Worm (Caenorhabditis elegans) whole organism, L1 larva: ENCODE results near the gene nspb-9.

Experiments
- C16A3.4 ChIP-seq: fragments of 150-350 bp; optimal IDR thresholded peaks from 2 replicates; lab custom pipeline; 2014; ENCODE audit warnings: missing biosample characterization, missing genetic modification characterization
- F16B12.6 ChIP-seq: fragments of 150-350 bp; optimal IDR thresholded peaks from 2 replicates; lab custom pipeline; 2014; ENCODE audit warnings: missing biosample characterization, missing genetic modification characterization
- aha-1 ChIP-seq: fragments of 150-350 bp; optimal IDR thresholded peaks from 2 replicates; lab custom pipeline; 2014; ENCODE audit warnings: missing biosample characterization, missing genetic modification characterization
- alr-1 ChIP-seq: fragments of 200-800 bp; sonication (Bioruptor generic); optimal IDR thresholded peaks from 2 replicates; lab custom pipeline; 2018; ENCODE audit warnings: borderline replicate concordance, mild to moderate bottlenecking, missing genetic modification characterization, missing compliant biosample characterization
- ama-1 ChIP-seq: fragments of 150-350 bp; optimal IDR thresholded peaks from 2 replicates; lab custom pipeline; 2014
- ceh-63 ChIP-seq: fragments of 200-800 bp; sonication (Bioruptor generic); optimal IDR thresholded peaks from 2 replicates; lab custom pipeline; 2018; ENCODE audit warnings: mild to moderate bottlenecking, missing genetic modification characterization, missing compliant biosample characterization
- ceh-82 ChIP-seq, 3 experiments: fragments of 150-350 bp in 1 of 3; sonication (generic microtip) in 2 of 3; optimal IDR thresholded peaks; 2 replicates each; lab custom pipeline; 2014 to 2017; ENCODE audit warnings: missing biosample characterization in 3 of 3, missing genetic modification characterization in 3 of 3
- ceh-90 ChIP-seq: sonication (generic microtip); optimal IDR thresholded peaks from 2 replicates; lab custom pipeline; 2016; ENCODE audit warnings: missing genetic modification characterization, missing compliant biosample characterization
- dpl-1 ChIP-seq, 3 experiments: fragments of 150-350 bp in 2 of 3; sonication (generic microtip) in 1 of 3; optimal IDR thresholded peaks; 2 replicates each; lab custom pipeline; 2014 to 2017; ENCODE audit warnings: missing biosample characterization in 3 of 3, missing genetic modification characterization in 3 of 3, missing genetic modification reagents in 3 of 3
- dsc-1 ChIP-seq: sonication (generic microtip); optimal IDR thresholded peaks from 2 replicates; lab custom pipeline; 2016; ENCODE audit warnings: mild to moderate bottlenecking, missing genetic modification characterization, missing compliant biosample characterization
- efl-1 ChIP-seq, 4 experiments: fragments of 150-350 bp; optimal IDR thresholded peaks in 3 of 4; peaks in 1 of 4; 1 replicate in 1 of 4; 2 replicates in 3 of 4; lab custom pipeline; 2014; ENCODE audit warnings: missing biosample characterization in 2 of 4, missing genetic modification characterization in 2 of 4, missing genetic modification reagents in 2 of 4
- egl-13 ChIP-seq: sonication (generic microtip); optimal IDR thresholded peaks from 2 replicates; lab custom pipeline; 2016; ENCODE audit warnings: missing genotype, missing genetic modification reagents, missing genetic modification characterization, missing compliant biosample characterization
- egl-27 ChIP-seq, 2 experiments: fragments of 150-350 bp in 1 of 2; sonication (generic microtip); optimal IDR thresholded peaks; 3 replicates each; lab custom pipeline; 2017 to 2018; ENCODE audit warnings: missing biosample characterization in 2 of 2, missing genetic modification characterization in 2 of 2, missing genetic modification reagents in 2 of 2
- fkh-4 ChIP-seq: sonication (generic microtip); optimal IDR thresholded peaks from 2 replicates; lab custom pipeline; 2016; ENCODE audit warnings: missing compliant biosample characterization, missing genetic modification characterization, borderline replicate concordance
- fos-1 ChIP-seq: fragments of 150-350 bp; optimal IDR thresholded peaks from 2 replicates; lab custom pipeline; 2014; ENCODE audit warnings: missing biosample characterization, missing genetic modification characterization
- grh-1 ChIP-seq: fragments of 200-800 bp; sonication (Bioruptor generic); IDR thresholded peaks from 2 replicates; pipeline ENCODE4 v1.3.6; 2022; ENCODE audit warnings: missing genetic modification reagents, missing genetic modification characterization, missing compliant biosample characterization
- hlh-17 ChIP-seq: fragments of 200-800 bp; sonication (Bioruptor generic); optimal IDR thresholded peaks from 2 replicates; lab custom pipeline; 2018; ENCODE audit warnings: missing genetic modification characterization, mild to moderate bottlenecking, missing compliant biosample characterization, moderate library complexity, borderline replicate concordance
- hlh-4 ChIP-seq: sonication (generic microtip); optimal IDR thresholded peaks from 2 replicates; lab custom pipeline; 2016; ENCODE audit warnings: mild to moderate bottlenecking, missing genetic modification characterization, missing compliant biosample characterization
- hpl-2 ChIP-seq: fragments of 150-350 bp; optimal IDR thresholded peaks from 2 replicates; lab custom pipeline; 2014; ENCODE audit warnings: missing biosample characterization, missing genetic modification reagents, missing genetic modification characterization
- irx-1 ChIP-seq: sonication (generic microtip); optimal IDR thresholded peaks from 2 replicates; lab custom pipeline; 2016; ENCODE audit warnings: missing genetic modification characterization, missing compliant biosample characterization
- isw-1 ChIP-seq: fragments of 200-800 bp; sonication (Bioruptor generic); IDR thresholded peaks from 2 replicates; pipeline ENCODE4 v1.3.6; 2022; ENCODE audit warnings: missing genetic modification characterization, missing compliant biosample characterization
- lin-13 ChIP-seq: fragments of 150-350 bp; optimal IDR thresholded peaks from 2 replicates; lab custom pipeline; 2014; ENCODE audit warnings: missing biosample characterization, missing genetic modification reagents, missing genetic modification characterization
- lin-15B ChIP-seq: fragments of 150-350 bp; sonication (generic microtip); optimal IDR thresholded peaks from 3 replicates; lab custom pipeline; 2014; ENCODE audit warnings: missing biosample characterization, missing genetic modification characterization
- lin-35 ChIP-seq, 2 experiments: fragments of 150-350 bp; optimal IDR thresholded peaks; 2 replicates each; lab custom pipeline; 2014; ENCODE audit warnings: missing biosample characterization in 2 of 2, missing genetic modification characterization in 2 of 2, missing genetic modification reagents in 2 of 2
- lin-39 ChIP-seq: fragments of 150-350 bp; optimal IDR thresholded peaks from 2 replicates; lab custom pipeline; 2014; ENCODE audit warnings: missing biosample characterization, missing genetic modification reagents, missing genetic modification characterization
- lir-3 ChIP-seq: sonication (generic microtip); optimal IDR thresholded peaks from 2 replicates; lab custom pipeline; 2016; ENCODE audit warnings: mild to moderate bottlenecking, missing genetic modification characterization, moderate library complexity, missing compliant biosample characterization; ENCODE audit not compliant: poor library complexity
- lsy-2 ChIP-seq, 2 experiments: fragments of 150-350 bp; optimal IDR thresholded peaks; 2 replicates each; lab custom pipeline; 2014; ENCODE audit warnings: missing biosample characterization in 2 of 2, missing genetic modification characterization in 2 of 2
- mdl-1 ChIP-seq, 2 experiments: fragments of 150-350 bp; optimal IDR thresholded peaks; 2 replicates each; lab custom pipeline; 2014 to 2017; ENCODE audit warnings: missing biosample characterization in 2 of 2, missing genetic modification characterization in 2 of 2, inconsistent platforms in 1 of 2
- nhr-19 ChIP-seq: fragments of 200-800 bp; sonication (Bioruptor generic); conservative IDR thresholded peaks from 2 replicates; pipeline ENCODE4 v1.3.6; 2022; ENCODE audit warnings: missing genetic modification characterization, missing compliant biosample characterization
- nhr-28 ChIP-seq: fragments of 150-350 bp; optimal IDR thresholded peaks from 2 replicates; lab custom pipeline; 2014; ENCODE audit warnings: missing biosample characterization, missing genetic modification characterization
- nhr-47 ChIP-seq: sonication (generic microtip); optimal IDR thresholded peaks from 2 replicates; lab custom pipeline; 2016; ENCODE audit warnings: mild to moderate bottlenecking, missing genetic modification characterization, moderate library complexity, missing compliant biosample characterization
- nhr-71 ChIP-seq: sonication (generic microtip); optimal IDR thresholded peaks from 2 replicates; lab custom pipeline; 2016; ENCODE audit warnings: mild to moderate bottlenecking, missing genetic modification characterization, moderate library complexity, missing compliant biosample characterization
- nhr-85 ChIP-seq: sonication (generic microtip); peaks from one replicate; lab custom pipeline; 2016; ENCODE audit warnings: missing genetic modification characterization, inconsistent platforms, missing compliant biosample characterization
- nhr-90 ChIP-seq: sonication (generic microtip); optimal IDR thresholded peaks from 2 replicates; lab custom pipeline; 2016; ENCODE audit warnings: mild to moderate bottlenecking, missing genetic modification characterization, missing compliant biosample characterization; ENCODE audit not compliant: poor library complexity
- pag-3 ChIP-seq: sonication (generic microtip); optimal IDR thresholded peaks from 2 replicates; lab custom pipeline; 2017; ENCODE audit warnings: missing genetic modification characterization, mild to moderate bottlenecking, missing compliant biosample characterization, antibody characterized with exemption, borderline replicate concordance; ENCODE audit not compliant: insufficient read depth
- rnt-1 ChIP-seq: sonication (generic microtip); optimal IDR thresholded peaks from 2 replicates; lab custom pipeline; 2016; ENCODE audit warnings: mild to moderate bottlenecking, missing genetic modification characterization, moderate library complexity, missing compliant biosample characterization
- skn-1 ChIP-seq: fragments of 150-350 bp; optimal IDR thresholded peaks from 2 replicates; lab custom pipeline; 2014; ENCODE audit warnings: missing biosample characterization, missing genetic modification characterization
- sptf-1 ChIP-seq: fragments of 150-350 bp; optimal IDR thresholded peaks from 2 replicates; lab custom pipeline; 2014; ENCODE audit warnings: missing biosample characterization, missing genetic modification characterization
- unc-98 ChIP-seq: fragments of 200-800 bp; sonication (Bioruptor generic); IDR thresholded peaks from 2 replicates; pipeline ENCODE4 v1.3.6; 2022; ENCODE audit warnings: missing genetic modification characterization, missing compliant biosample characterization

nspb-9 gene

ce11 chrII:14599933-14600630, 19.4 kb downstream of the nspb-9 start (continued):
- TF ChIP-seq lin-15B = no peak
- no peak for TF ChIP-seq ceh-63 (GFP tag; lab: Kevin White, UChicago)
- no peak for TF ChIP-seq nhr-28 (tag; lab: Kevin White, UChicago)
- peak; percentile 18 for TF ChIP-seq C16A3.4 (tag; lab: Kevin White, UChicago)
- TF ChIP-seq fos-1 (tag; lab: Kevin White, UChicago) = no peak
- TF ChIP-seq hlh-4 (tag; lab: Kevin White, UChicago) = no peak
- TF ChIP-seq skn-1 (tag; lab: Kevin White, UChicago) = no peak
- no peak for TF ChIP-seq fkh-4 (tag; lab: Kevin White, UChicago)
- peak in 1 of 2 experiments; percentile 45 for TF ChIP-seq lin-35 (GFP tag; optimal IDR thresholded peaks at IDR 0.05; lab: Kevin White, UChicago)
- TF ChIP-seq isw-1 (GFP tag; lab: Robert Waterston, UW) = no peak
- TF ChIP-seq nhr-85 (tag; lab: Kevin White, UChicago) = peak; percentile 92
- TF ChIP-seq egl-13 (tag; lab: Kevin White, UChicago) = no peak
- no peak for TF ChIP-seq grh-1 (GFP tag; lab: Robert Waterston, UW)
- TF ChIP-seq hlh-17 (GFP tag; lab: Kevin White, UChicago) = no peak
- TF ChIP-seq irx-1 = no peak
- TF ChIP-seq lin-39 (tag; lab: Kevin White, UChicago) = no peak
- no peak for TF ChIP-seq sptf-1
- no peak for TF ChIP-seq dpl-1 (GFP tag; optimal IDR thresholded peaks at IDR 0.05; lab: Kevin White, UChicago)
- peak; percentile 48 for TF ChIP-seq nhr-90 (tag; lab: Kevin White, UChicago)
- no peak for TF ChIP-seq F16B12.6 (tag; lab: Kevin White, UChicago)
- no peak for TF ChIP-seq alr-1
- TF ChIP-seq lsy-2 (tag; optimal IDR thresholded peaks at IDR 0.05; lab: Kevin White, UChicago) = peak in 1 of 2 experiments; percentile 10
- TF ChIP-seq mdl-1 (tag; optimal IDR thresholded peaks at IDR 0.05; lab: Kevin White, UChicago) = no peak
- TF ChIP-seq lin-13 = no peak
- TF ChIP-seq ceh-90 (tag; lab: Kevin White, UChicago) = no peak
- no peak for TF ChIP-seq unc-98 (GFP tag; lab: Robert Waterston, UW)
- TF ChIP-seq hpl-2 (GFP tag; lab: Kevin White, UChicago) = no peak
- TF ChIP-seq egl-27 (tag; optimal IDR thresholded peaks at IDR 0.05; lab: Kevin White, UChicago) = no peak
- TF ChIP-seq lir-3 = no peak
- TF ChIP-seq pag-3 (tag; lab: Kevin White, UChicago) = no peak
- no peak for TF ChIP-seq dsc-1 (tag; lab: Kevin White, UChicago)
- no peak for TF ChIP-seq rnt-1 (tag; lab: Kevin White, UChicago)
- TF ChIP-seq ceh-82 (tag; optimal IDR thresholded peaks at IDR 0.05; lab: Kevin White, UChicago) = no peak
- no peak for TF ChIP-seq efl-1 (optimal IDR thresholded peaks at IDR 0.05; lab: Kevin White, UChicago)
- TF ChIP-seq efl-1 (GFP tag; optimal IDR thresholded peaks at IDR 0.05 in 1 of 2; lab: Kevin White, UChicago) = no peak
- no peak for TF ChIP-seq nhr-47 (tag; lab: Kevin White, UChicago)
- TF ChIP-seq nhr-19 (GFP tag; lab: Robert Waterston, UW) = peak; percentile 31
- TF ChIP-seq aha-1 (tag; lab: Kevin White, UChicago) = no peak
- TF ChIP-seq nhr-71 (tag; lab: Kevin White, UChicago) = peak; percentile 41

ce11 chrII:14600852-14601313, 20.2 kb downstream of the nspb-9 start, which contains the start of gene tps-2:
tps-2 (plus strand) TSS chrII:14600902.
- TF ChIP-seq egl-13 (tag; lab: Kevin White, UChicago) (no peak), ama-1 (lab: Kevin White, UChicago) (peak; percentile 63)
